Fruit fly (Drosophila melanogaster) whole organism, pupa: ENCODE data around the gene CG33689.
A peak's percentile ranks its signal among the peaks of the same experiment; 100 is the strongest.

Source experiments
- CG10348 ChIP-seq: fragments of 200-800 bp; sonication (Bioruptor generic); IDR thresholded peaks from 2 replicates; pipeline ENCODE4 v1.3.6; 2022; ENCODE audit warnings: missing biosample characterization, missing genetic modification characterization
- CG34367 ChIP-seq: fragments of 200-800 bp; sonication (Bioruptor generic); optimal IDR thresholded peaks from 2 replicates; lab custom pipeline; 2018; ENCODE audit warnings: missing biosample characterization, mild to moderate bottlenecking, missing genetic modification characterization
- CG8301 ChIP-seq: fragments of 200-800 bp; sonication (Bioruptor generic); optimal IDR thresholded peaks from 2 replicates; lab custom pipeline; 2018; ENCODE audit warnings: missing biosample characterization, mild to moderate bottlenecking, missing genetic modification characterization
- CG9948 ChIP-seq: fragments of 200-800 bp; sonication (Bioruptor generic); optimal IDR thresholded peaks from 2 replicates; lab custom pipeline; 2018; ENCODE audit warnings: missing biosample characterization, mild to moderate bottlenecking, missing genetic modification characterization, moderate library complexity
- EcR ChIP-seq: fragments of 200-800 bp; sonication (Bioruptor generic); optimal IDR thresholded peaks from 3 replicates; lab custom pipeline; 2019; ENCODE audit warnings: missing biosample characterization, missing genetic modification characterization, mild to moderate bottlenecking, moderate library complexity, missing genetic modification reagents
- Ets98B ChIP-seq: fragments of 200-800 bp; sonication (Bioruptor generic); IDR thresholded peaks from 2 replicates; pipeline ENCODE4 v1.3.6; 2022; ENCODE audit warnings: missing biosample characterization, missing genetic modification characterization
- Pif1A ChIP-seq: fragments of 200-800 bp; sonication (Bioruptor generic); optimal IDR thresholded peaks from 3 replicates; lab custom pipeline; 2016; ENCODE audit warnings: missing biosample characterization, missing genetic modification characterization

DNA sequence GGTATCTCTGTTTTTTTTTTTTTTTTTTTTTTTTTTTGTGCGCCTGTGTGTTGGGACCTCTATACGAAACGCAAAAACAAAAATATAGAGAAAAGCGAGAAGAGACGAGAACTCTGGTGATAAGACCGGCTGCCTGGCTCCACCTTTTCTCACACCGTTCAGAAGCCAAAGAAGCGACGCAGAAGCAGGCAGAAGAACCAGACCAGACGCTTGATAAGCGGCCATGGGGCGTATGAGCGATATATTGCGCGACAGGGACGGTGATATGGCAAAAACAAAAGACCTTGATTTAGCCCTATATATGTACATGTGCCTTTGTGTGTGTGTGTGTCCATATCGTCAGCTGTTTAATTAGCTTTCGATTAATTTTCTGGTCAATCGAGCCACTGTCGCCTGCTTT is 38.9 kb upstream of the CG33689 start:
- TF ChIP-seq CG8301 (tag; lab: Kevin White, UChicago) (no peak), CG10348 (GFP tag; lab: Robert Waterston, UW) (no peak), Pif1A (GFP tag; lab: Kevin White, UChicago) (no peak), CG34367 (tag; lab: Kevin White, UChicago) (no peak), Ets98B (no peak), CG9948 (no peak), EcR (peak; percentile 40)
